Fruit fly (Drosophila melanogaster) whole organism, prepupa: Measurements from ENCODE around the gene CG7601.
A peak's percentile ranks its signal among the peaks of the same experiment; 100 is the strongest.

Experiments used
- Blimp-1 ChIP-seq: fragments of 200-800 bp; sonication (Bioruptor generic); optimal IDR thresholded peaks from 3 replicates; lab custom pipeline; 2017; ENCODE audit warnings: missing biosample characterization, missing genetic modification characterization, mild to moderate bottlenecking, moderate library complexity, missing genetic modification reagents
- CG10631 ChIP-seq: fragments of 200-800 bp; sonication (Bioruptor generic); optimal IDR thresholded peaks from 2 replicates; lab custom pipeline; 2016; ENCODE audit warnings: missing biosample characterization, missing genetic modification characterization
- CG10669 ChIP-seq: fragments of 200-800 bp; sonication (Bioruptor generic); optimal IDR thresholded peaks from 3 replicates; lab custom pipeline; 2018; ENCODE audit warnings: missing biosample characterization, mild to moderate bottlenecking, missing genetic modification characterization, moderate library complexity
- CG11294 ChIP-seq: fragments of 200-800 bp; sonication (Bioruptor generic); IDR thresholded peaks from 2 replicates; pipeline ENCODE4 v1.3.6; 2022; ENCODE audit warnings: missing biosample characterization, missing genetic modification characterization
- CG11762 ChIP-seq: fragments of 200-800 bp; sonication (Bioruptor generic); optimal IDR thresholded peaks from 3 replicates; lab custom pipeline; 2016; ENCODE audit warnings: missing biosample characterization, missing genetic modification characterization; ENCODE audit not compliant: insufficient read depth
- CG11902 ChIP-seq: fragments of 200-800 bp; sonication (Bioruptor generic); optimal IDR thresholded peaks from 3 replicates; lab custom pipeline; 2016; ENCODE audit warnings: missing biosample characterization, missing genetic modification characterization
- CG1621 ChIP-seq: fragments of 200-800 bp; sonication (Bioruptor generic); optimal IDR thresholded peaks from 3 replicates; lab custom pipeline; 2018; ENCODE audit warnings: missing biosample characterization, mild to moderate bottlenecking, missing genetic modification characterization
- CG16779 ChIP-seq: fragments of 200-800 bp; sonication (Bioruptor generic); optimal IDR thresholded peaks from 3 replicates; lab custom pipeline; 2017; ENCODE audit warnings: missing biosample characterization, mild to moderate bottlenecking, missing genetic modification characterization
- CG3032 ChIP-seq: fragments of 200-800 bp; optimal IDR thresholded peaks from 2 replicates; lab custom pipeline; 2019; ENCODE audit warnings: missing biosample characterization, mild to moderate bottlenecking, missing genetic modification characterization, moderate library complexity
- CG34406 ChIP-seq: fragments of 200-800 bp; sonication (Bioruptor generic); optimal IDR thresholded peaks from 3 replicates; lab custom pipeline; 2016; ENCODE audit warnings: missing biosample characterization, missing genetic modification characterization
- CG3919 ChIP-seq: fragments of 200-800 bp; sonication (Bioruptor generic); optimal IDR thresholded peaks from 3 replicates; lab custom pipeline; 2016; ENCODE audit warnings: missing biosample characterization, missing genetic modification characterization
- CG6163 ChIP-seq: fragments of 200-800 bp; sonication (Bioruptor generic); IDR thresholded peaks from 3 replicates; pipeline ENCODE4 v1.3.6; 2022; ENCODE audit warnings: missing biosample characterization, missing genetic modification characterization
- CG6276 ChIP-seq: fragments of 200-800 bp; sonication (Bioruptor generic); optimal IDR thresholded peaks from 2 replicates; lab custom pipeline; 2017; ENCODE audit warnings: missing biosample characterization, mild to moderate bottlenecking, missing genetic modification characterization
- CG6792 ChIP-seq: fragments of 200-800 bp; sonication (Bioruptor generic); optimal IDR thresholded peaks from 3 replicates; lab custom pipeline; 2016; ENCODE audit warnings: missing biosample characterization, missing genetic modification characterization
- CG6808 ChIP-seq: fragments of 200-800 bp; sonication (Bioruptor generic); optimal IDR thresholded peaks from 3 replicates; lab custom pipeline; 2017; ENCODE audit warnings: missing biosample characterization, missing genetic modification characterization, mild to moderate bottlenecking, moderate library complexity, missing genetic modification reagents
- CG6854 ChIP-seq: fragments of 200-800 bp; sonication (Bioruptor generic); optimal IDR thresholded peaks from 2 replicates; lab custom pipeline; 2017; ENCODE audit warnings: missing biosample characterization, mild to moderate bottlenecking, missing genetic modification characterization
- CG7368 ChIP-seq: fragments of 200-800 bp; sonication (Bioruptor generic); optimal IDR thresholded peaks from 3 replicates; lab custom pipeline; 2016; ENCODE audit warnings: missing biosample characterization, missing genetic modification characterization
- CG8632 ChIP-seq: fragments of 200-800 bp; sonication (Bioruptor generic); optimal IDR thresholded peaks from 3 replicates; lab custom pipeline; 2016; ENCODE audit warnings: missing biosample characterization, missing genetic modification characterization
- CG9139 ChIP-seq: fragments of 200-800 bp; sonication (Bioruptor generic); optimal IDR thresholded peaks from 3 replicates; lab custom pipeline; 2017; ENCODE audit warnings: missing biosample characterization, mild to moderate bottlenecking, missing genetic modification characterization
- Eip78C ChIP-seq: fragments of 200-800 bp; sonication (Bioruptor generic); peaks from one replicate; lab custom pipeline; 2016; ENCODE audit warnings: missing biosample characterization, missing genetic modification characterization
- Eip93F ChIP-seq: fragments of 200-800 bp; sonication (Bioruptor generic); optimal IDR thresholded peaks from 2 replicates; lab custom pipeline; 2016; ENCODE audit warnings: missing biosample characterization, mild to moderate bottlenecking, missing genetic modification characterization
- Gug ChIP-seq: fragments of 200-800 bp; sonication (Bioruptor generic); IDR thresholded peaks from 2 replicates; pipeline ENCODE4 v1.3.6; 2022; ENCODE audit warnings: missing biosample characterization, missing genetic modification characterization
- Hr38 ChIP-seq: sonication (Bioruptor generic); optimal IDR thresholded peaks from 2 replicates; lab custom pipeline; 2016; ENCODE audit warnings: missing biosample characterization, missing genetic modification characterization
- Hr39 ChIP-seq: fragments of 200-800 bp; sonication (Bioruptor generic); optimal IDR thresholded peaks from 2 replicates; lab custom pipeline; 2016; ENCODE audit warnings: missing biosample characterization, missing genetic modification characterization
- Hr4 ChIP-seq: fragments of 200-800 bp; sonication (Bioruptor generic); optimal IDR thresholded peaks from 3 replicates; lab custom pipeline; 2016; ENCODE audit warnings: missing biosample characterization, missing genetic modification characterization
- Lpt ChIP-seq: fragments of 200-800 bp; sonication (Bioruptor generic); optimal IDR thresholded peaks from 3 replicates; lab custom pipeline; 2016; ENCODE audit warnings: missing biosample characterization, missing genetic modification characterization
- OdsH ChIP-seq: fragments of 200-800 bp; sonication (Bioruptor generic); optimal IDR thresholded peaks from 3 replicates; lab custom pipeline; 2016; ENCODE audit warnings: missing biosample characterization, missing genetic modification characterization
- Sox102F ChIP-seq: fragments of 200-800 bp; sonication (Bioruptor generic); optimal IDR thresholded peaks from 2 replicates; lab custom pipeline; 2016; ENCODE audit warnings: missing biosample characterization, mild to moderate bottlenecking, missing genetic modification characterization
- Sox14 ChIP-seq: fragments of 200-800 bp; sonication (Bioruptor generic); optimal IDR thresholded peaks from 3 replicates; lab custom pipeline; 2016; ENCODE audit warnings: missing biosample characterization, missing genetic modification characterization
- Sox15 ChIP-seq: fragments of 200-800 bp; sonication (Bioruptor generic); optimal IDR thresholded peaks from 3 replicates; lab custom pipeline; 2016; ENCODE audit warnings: missing biosample characterization, missing genetic modification characterization
- acj6 ChIP-seq: fragments of 200-800 bp; sonication (Bioruptor generic); optimal IDR thresholded peaks from 3 replicates; lab custom pipeline; 2016; ENCODE audit warnings: missing biosample characterization, missing genetic modification characterization
- cyc ChIP-seq: fragments of 200-800 bp; sonication (Bioruptor generic); optimal IDR thresholded peaks from 3 replicates; lab custom pipeline; 2016; ENCODE audit warnings: missing biosample characterization, missing genetic modification characterization
- eg ChIP-seq: fragments of 200-800 bp; sonication (Bioruptor generic); IDR thresholded peaks from 3 replicates; pipeline ENCODE4 v1.3.6; 2022; ENCODE audit warnings: missing biosample characterization, missing genetic modification characterization
- esn ChIP-seq: fragments of 200-800 bp; sonication (Bioruptor generic); optimal IDR thresholded peaks from 2 replicates; lab custom pipeline; 2016; ENCODE audit warnings: missing biosample characterization, mild to moderate bottlenecking, missing genetic modification characterization, moderate library complexity
- fd59A ChIP-seq: fragments of 200-800 bp; sonication (Bioruptor generic); optimal IDR thresholded peaks from 2 replicates; lab custom pipeline; 2017; ENCODE audit warnings: missing biosample characterization, mild to moderate bottlenecking, missing genetic modification characterization, missing genetic modification reagents
- fkh ChIP-seq: fragments of 200-800 bp; sonication (Bioruptor generic); optimal IDR thresholded peaks from 3 replicates; lab custom pipeline; 2017; ENCODE audit warnings: missing biosample characterization, mild to moderate bottlenecking, missing genetic modification characterization, moderate library complexity
- lz ChIP-seq: fragments of 200-800 bp; sonication (Bioruptor generic); optimal IDR thresholded peaks from 3 replicates; lab custom pipeline; 2016; ENCODE audit warnings: missing biosample characterization, missing genetic modification characterization
- net ChIP-seq: fragments of 200-800 bp; sonication (Bioruptor generic); optimal IDR thresholded peaks from 3 replicates; lab custom pipeline; 2016; ENCODE audit warnings: missing biosample characterization, missing genetic modification characterization
- salr ChIP-seq, 2 experiments: fragments of 200-800 bp; sonication (Bioruptor generic); optimal IDR thresholded peaks; 3 replicates each; lab custom pipeline; 2016 to 2018; ENCODE audit warnings: missing biosample characterization in 2 of 2, missing genetic modification characterization in 2 of 2, mild to moderate bottlenecking in 1 of 2
- spab ChIP-seq: fragments of 200-800 bp; sonication (Bioruptor generic); optimal IDR thresholded peaks from 2 replicates; lab custom pipeline; 2017; ENCODE audit warnings: missing biosample characterization, mild to moderate bottlenecking, missing genetic modification characterization, missing genetic modification reagents
- ss ChIP-seq, 2 experiments: fragments of 200-800 bp; sonication (Bioruptor generic); optimal IDR thresholded peaks; 2 replicates in 1 of 2; 3 replicates in 1 of 2; lab custom pipeline; 2017 to 2018; ENCODE audit warnings: mild to moderate bottlenecking in 2 of 2, missing biosample characterization in 2 of 2, missing genetic modification characterization in 2 of 2, moderate library complexity in 1 of 2
- vri ChIP-seq: fragments of 200-800 bp; sonication (Bioruptor generic); optimal IDR thresholded peaks from 3 replicates; lab custom pipeline; 2016; ENCODE audit warnings: missing biosample characterization, mild to moderate bottlenecking, missing genetic modification characterization

The CG7601 gene

dm6 chr3R:29757681-29758080, 21.1 kb upstream of the CG7601 start (continued):
- TF ChIP-seq CG11902 (GFP tag; lab: Kevin White, UChicago) (peak; percentile 35), CG11294 (peak; percentile 34; the same call in 1 of the 2 replicates), CG3919 (peak; percentile 48), Lpt (GFP tag; lab: Kevin White, UChicago) (peak; percentile 30), CG11762 (GFP tag; lab: Kevin White, UChicago) (no peak), Hr4 (GFP tag; lab: Kevin White, UChicago) (peak; percentile 85), Eip93F (no peak), OdsH (GFP tag; lab: Kevin White, UChicago) (peak; percentile 64), CG6854 (GFP tag; lab: Kevin White, UChicago) (no peak), Blimp-1 (no peak), CG3032 (peak; percentile 35), CG6163 (GFP tag; lab: Robert Waterston, UW) (peak; percentile 33; the same call in 1 of the 3 replicates), CG16779 (tag; lab: Kevin White, UChicago) (no peak), esn (peak; percentile 59), CG10669 (peak; percentile 26), eg (GFP tag; lab: Robert Waterston, UW) (peak; percentile 76), net (GFP tag; lab: Kevin White, UChicago) (no peak), cyc (GFP tag; lab: Kevin White, UChicago) (peak; percentile 56), acj6 (peak; percentile 55), Hr38 (GFP tag; lab: Kevin White, UChicago) (no peak), fkh (GFP tag; lab: Kevin White, UChicago) (no peak), Hr39 (GFP tag; lab: Kevin White, UChicago) (peak; percentile 42), CG7368 (GFP tag; lab: Kevin White, UChicago) (no peak), fd59A (no peak), CG9139 (GFP tag; lab: Kevin White, UChicago) (no peak), vri (GFP tag; lab: Kevin White, UChicago) (no peak)
- TF ChIP-seq, all 60 proteins: peak for 40

- peak; percentile 18 for TF ChIP-seq CG10631 (GFP tag; lab: Kevin White, UChicago)
- peak; percentile 14 for TF ChIP-seq net (GFP tag; lab: Kevin White, UChicago)
- peak; percentile 44 for TF ChIP-seq CG8632
- peak; percentile 7 for TF ChIP-seq CG34406 (GFP tag; lab: Kevin White, UChicago)
- TF ChIP-seq Sox102F: no peak
- TF ChIP-seq CG6808 (GFP tag; lab: Kevin White, UChicago): peak; percentile 65
- TF ChIP-seq CG16779 (tag; lab: Kevin White, UChicago): peak; percentile 6
- peak; percentile 17 for TF ChIP-seq CG6854 (GFP tag; lab: Kevin White, UChicago)
- peak; percentile 0 for TF ChIP-seq CG6792 (GFP tag; lab: Kevin White, UChicago)
- no peak for TF ChIP-seq CG6276 (GFP tag; lab: Kevin White, UChicago)
- TF ChIP-seq Gug: peak; percentile 25; the same call in 1 of the 2 replicates
- TF ChIP-seq esn: no peak
- peak; percentile 19 for TF ChIP-seq CG11762 (GFP tag; lab: Kevin White, UChicago)
- peak; percentile 55; the same call in 2 of the 3 replicates for TF ChIP-seq CG6163 (GFP tag; lab: Robert Waterston, UW)
- peak; percentile 39 for TF ChIP-seq spab (GFP tag; lab: Kevin White, UChicago)
- TF ChIP-seq Sox14 (GFP tag; lab: Kevin White, UChicago): peak; percentile 49
- TF ChIP-seq ss (GFP tag; optimal IDR thresholded peaks at IDR 0.05; lab: Kevin White, UChicago): peak; percentile 55 to 60
- peak; percentile 54 for TF ChIP-seq Hr38 (GFP tag; lab: Kevin White, UChicago)
- TF ChIP-seq CG10669: peak; percentile 35
- TF ChIP-seq CG1621: peak; percentile 56
- no peak for TF ChIP-seq CG3919
- TF ChIP-seq Eip78C (GFP tag; lab: Kevin White, UChicago): peak; percentile 59
- TF ChIP-seq CG9139 (GFP tag; lab: Kevin White, UChicago): peak; percentile 72
- TF ChIP-seq lz (GFP tag; lab: Kevin White, UChicago): no peak
- TF ChIP-seq fd59A: peak; percentile 10
- peak in 1 of 2 experiments; percentile 45 for TF ChIP-seq salr (GFP tag; optimal IDR thresholded peaks at IDR 0.05; lab: Kevin White, UChicago)
- no peak for TF ChIP-seq Sox15 (GFP tag; lab: Kevin White, UChicago)
Measured at dm6 chr3R:29757226-29757625, 20.7 kb upstream of the CG7601 start.
